Worm (Caenorhabditis elegans) whole organism, dauer: Measurements from ENCODE around the gene F14F8.8.

Source experiments
- unc-62 ChIP-seq: sonication (generic microtip); optimal IDR thresholded peaks from 2 replicates; lab custom pipeline; 2017; ENCODE audit warnings: missing biosample characterization, missing genetic modification reagents, missing genetic modification characterization

F14F8.8 gene

ce11 chrV:16672198-16672597 is at the start of gene F14F8.8:
Gene F14F8.8, minus strand, starts transcription at chrV:16672298.
- no peak for TF ChIP-seq unc-62 (GFP tag; lab: Kevin White, UChicago)

- no peak for TF ChIP-seq unc-62 (GFP tag; lab: Kevin White, UChicago)
Observed at ce11 chrV:16716574-16716973, 44.5 kb upstream of the F14F8.8 start, which contains the start of gene srh-137. Gene srh-137, minus strand, starts transcription at chrV:16716674.

ce11 chrV:16713797-16714196 is 41.7 kb upstream of the F14F8.8 start:
- no peak for TF ChIP-seq unc-62 (GFP tag; lab: Kevin White, UChicago)

ce11 chrV:16706549-16706948 is 34.5 kb upstream of the F14F8.8 start, which contains the start of gene clec-9:
Gene clec-9, minus strand, starts transcription at chrV:16706649.
- no peak for TF ChIP-seq unc-62 (GFP tag; lab: Kevin White, UChicago)

- TF ChIP-seq unc-62 (GFP tag; lab: Kevin White, UChicago): no peak
Observed at ce11 chrV:16699752-16700259, 27.7 kb upstream of the F14F8.8 start, which contains the start of gene Y70C5C.1. Gene Y70C5C.1, plus strand, starts transcription at chrV:16700209.

ce11 chrV:16697178-16697577 is 25.1 kb upstream of the F14F8.8 start, which contains the start of gene srw-41:
Gene srw-41, plus strand, starts transcription at chrV:16697478.
- TF ChIP-seq unc-62 (GFP tag; lab: Kevin White, UChicago): no peak

- no peak for TF ChIP-seq unc-62 (GFP tag; lab: Kevin White, UChicago)
Observed at ce11 chrV:16695499-16695898, 23.4 kb upstream of the F14F8.8 start.

ce11 chrV:16694538-16694937 is 22.4 kb upstream of the F14F8.8 start, which contains the start of gene srz-101:
Gene srz-101, plus strand, starts transcription at chrV:16694838.
- no peak for TF ChIP-seq unc-62 (GFP tag; lab: Kevin White, UChicago)

ce11 chrV:16693732-16694131 is 21.6 kb upstream of the F14F8.8 start, which contains the start of gene srw-42:
Gene srw-42, minus strand, starts transcription at chrV:16693832.
- TF ChIP-seq unc-62 (GFP tag; lab: Kevin White, UChicago): no peak

- TF ChIP-seq unc-62 (GFP tag; lab: Kevin White, UChicago): no peak
Observed at ce11 chrV:16692988-16693387, 20.9 kb upstream of the F14F8.8 start.

ce11 chrV:16687227-16687626 is 15.1 kb upstream of the F14F8.8 start, which contains the start of gene srz-102:
Gene srz-102, plus strand, starts transcription at chrV:16687527.
- TF ChIP-seq unc-62 (GFP tag; lab: Kevin White, UChicago): no peak

- no peak for TF ChIP-seq unc-62 (GFP tag; lab: Kevin White, UChicago)
Observed at ce11 chrV:16685725-16686124, 13.6 kb upstream of the F14F8.8 start, which contains the start of gene srw-43. Gene srw-43, plus strand, starts transcription at chrV:16686025.

ce11 chrV:16683359-16683758 is 11.3 kb upstream of the F14F8.8 start:
- no peak for TF ChIP-seq unc-62 (GFP tag; lab: Kevin White, UChicago)

- TF ChIP-seq unc-62 (GFP tag; lab: Kevin White, UChicago): no peak
Observed at ce11 chrV:16682886-16683285, 10.8 kb upstream of the F14F8.8 start, which contains the start of gene srw-36. Gene srw-36, plus strand, starts transcription at chrV:16683186.

ce11 chrV:16679981-16680380 is 7.9 kb upstream of the F14F8.8 start, which contains the start of gene srw-44:
Gene srw-44, plus strand, starts transcription at chrV:16680281.
- TF ChIP-seq unc-62 (GFP tag; lab: Kevin White, UChicago): no peak

ce11 chrV:16679237-16679636 is 7.1 kb upstream of the F14F8.8 start, which contains the start of gene srz-103:
Gene srz-103, minus strand, starts transcription at chrV:16679337.
- TF ChIP-seq unc-62 (GFP tag; lab: Kevin White, UChicago): no peak

ce11 chrV:16675553-16675952 is 3.5 kb upstream of the F14F8.8 start, which contains the start of gene srz-1:
Gene srz-1, plus strand, starts transcription at chrV:16675853.
- no peak for TF ChIP-seq unc-62 (GFP tag; lab: Kevin White, UChicago)
